Worm (Caenorhabditis elegans) whole organism, L2 larva: Measurements from ENCODE around the gene C17G10.13.

Experiments used
- blmp-1 ChIP-seq: sonication (generic microtip); optimal IDR thresholded peaks from 2 replicates; lab custom pipeline; 2017; ENCODE audit warnings: missing genetic modification characterization, mild to moderate bottlenecking, missing compliant biosample characterization, antibody characterized with exemption, moderate library complexity; ENCODE audit not compliant: insufficient read depth
- elt-3 ChIP-seq: sonication (generic microtip); optimal IDR thresholded peaks from 2 replicates; lab custom pipeline; 2017; ENCODE audit warnings: missing biosample characterization, missing genetic modification characterization
- fos-1 ChIP-seq: fragments of 150-350 bp; optimal IDR thresholded peaks from 2 replicates; lab custom pipeline; 2014; ENCODE audit warnings: missing biosample characterization, missing genetic modification characterization
- lin-13 ChIP-seq: fragments of 150-350 bp; optimal IDR thresholded peaks from 2 replicates; lab custom pipeline; 2014; ENCODE audit warnings: missing biosample characterization, missing genetic modification reagents, missing genetic modification characterization
- unc-62 ChIP-seq: fragments of 150-350 bp; optimal IDR thresholded peaks from 2 replicates; lab custom pipeline; 2014; ENCODE audit warnings: missing biosample characterization, missing genetic modification reagents, missing genetic modification characterization
- ztf-1 ChIP-seq: fragments of 200-800 bp; sonication (Bioruptor generic); conservative IDR thresholded peaks from 2 replicates; pipeline ENCODE4 v1.3.6; 2022; ENCODE audit warnings: missing genetic modification characterization, missing compliant biosample characterization

ce11 chrII:5636826-5637225 lies 47.2 kb upstream of the C17G10.13 start, which contains the start of gene F59E12.8:
- TF ChIP-seq unc-62 (GFP tag; lab: Kevin White, UChicago): no peak
- no peak for TF ChIP-seq elt-3 (tag; lab: Kevin White, UChicago)
- TF ChIP-seq ztf-1: no peak
- no peak for TF ChIP-seq fos-1
- no peak for TF ChIP-seq blmp-1
- TF ChIP-seq lin-13 (GFP tag; lab: Kevin White, UChicago): no peak
